Fruit fly (Drosophila melanogaster) whole organism, embryonic: ENCODE data around the gene Egfrap.
A peak's percentile ranks its signal among the peaks of the same experiment; 100 is the strongest.

Source experiments
- ATbp ChIP-seq: fragments of 200-800 bp; sonication (Bioruptor generic); optimal IDR thresholded peaks from 2 replicates; lab custom pipeline; 2017; ENCODE audit warnings: missing biosample characterization, mild to moderate bottlenecking, missing genetic modification characterization, missing genetic modification reagents
- Bgb ChIP-seq: fragments of 200-800 bp; sonication (Bioruptor generic); IDR thresholded peaks from 2 replicates; pipeline ENCODE4 v1.3.6; 2022; ENCODE audit warnings: missing biosample characterization, missing genetic modification characterization; ENCODE audit not compliant: partially characterized antibody
- CG10147 ChIP-seq: fragments of 200-800 bp; sonication (Bioruptor generic); optimal IDR thresholded peaks from 2 replicates; lab custom pipeline; 2019; ENCODE audit warnings: missing biosample characterization, mild to moderate bottlenecking, missing genetic modification characterization, moderate library complexity
- CG10267 ChIP-seq: fragments of 200-800 bp; sonication (Bioruptor generic); optimal IDR thresholded peaks from 2 replicates; lab custom pipeline; 2018; ENCODE audit warnings: missing biosample characterization, mild to moderate bottlenecking, missing genetic modification characterization, moderate library complexity
- CG11696 ChIP-seq: fragments of 200-800 bp; sonication (Bioruptor generic); IDR thresholded peaks from 2 replicates; pipeline ENCODE4 v1.3.6; 2022; ENCODE audit warnings: missing biosample characterization, missing genetic modification characterization
- CG1233 ChIP-seq: fragments of 200-800 bp; sonication (Bioruptor generic); optimal IDR thresholded peaks from 4 replicates; lab custom pipeline; 2018; ENCODE audit warnings: missing biosample characterization, mild to moderate bottlenecking, missing genetic modification characterization
- CG13424 ChIP-seq: fragments of 200-800 bp; sonication (Bioruptor generic); optimal IDR thresholded peaks from 2 replicates; lab custom pipeline; 2019; ENCODE audit warnings: missing biosample characterization, mild to moderate bottlenecking, missing genetic modification characterization, moderate library complexity
- CG15601 ChIP-seq: fragments of 200-800 bp; sonication (Bioruptor generic); optimal IDR thresholded peaks from 3 replicates; lab custom pipeline; 2019; ENCODE audit warnings: missing biosample characterization, mild to moderate bottlenecking, missing genetic modification characterization, moderate library complexity
- CG16813 ChIP-seq: fragments of 200-800 bp; sonication (Bioruptor generic); IDR thresholded peaks from 3 replicates; pipeline ENCODE4 v1.3.6; 2022; ENCODE audit warnings: missing biosample characterization, missing genetic modification characterization; ENCODE audit not compliant: partially characterized antibody
- CG17328 ChIP-seq: fragments of 200-800 bp; sonication (Bioruptor generic); IDR thresholded peaks from 2 replicates; pipeline ENCODE4 v1.3.6; 2022; ENCODE audit warnings: missing biosample characterization, missing genetic modification characterization
- CG17568 ChIP-seq: fragments of 200-800 bp; sonication (Bioruptor generic); optimal IDR thresholded peaks from 2 replicates; lab custom pipeline; 2018; ENCODE audit warnings: missing biosample characterization, mild to moderate bottlenecking, missing genetic modification characterization, moderate library complexity
- CG2116 ChIP-seq: fragments of 200-800 bp; sonication (Bioruptor generic); optimal IDR thresholded peaks from 3 replicates; lab custom pipeline; 2018; ENCODE audit warnings: missing biosample characterization, mild to moderate bottlenecking, missing genetic modification characterization
- CG3163 ChIP-seq: fragments of 200-800 bp; sonication (Bioruptor generic); optimal IDR thresholded peaks from 3 replicates; lab custom pipeline; 2016; ENCODE audit warnings: missing biosample characterization, missing genetic modification characterization
- CG4820 ChIP-seq: fragments of 200-800 bp; sonication (Bioruptor generic); optimal IDR thresholded peaks from 3 replicates; lab custom pipeline; 2016; ENCODE audit warnings: missing biosample characterization, missing genetic modification characterization
- CG6689 ChIP-seq: fragments of 200-800 bp; sonication (Bioruptor generic); IDR thresholded peaks from 2 replicates; pipeline ENCODE4 v1.3.6; 2022; ENCODE audit warnings: missing biosample characterization, missing genetic modification characterization
- CG7928 ChIP-seq: fragments of 200-800 bp; sonication (Bioruptor generic); optimal IDR thresholded peaks from 2 replicates; lab custom pipeline; 2017; ENCODE audit warnings: missing biosample characterization, mild to moderate bottlenecking, missing genetic modification characterization
- CG9797 ChIP-seq: fragments of 200-800 bp; sonication (Bioruptor generic); optimal IDR thresholded peaks from 3 replicates; lab custom pipeline; 2018; ENCODE audit warnings: missing biosample characterization, mild to moderate bottlenecking, missing genetic modification characterization
- Dp ChIP-seq: fragments of 200-800 bp; sonication (Bioruptor generic); optimal IDR thresholded peaks from 2 replicates; lab custom pipeline; 2018; ENCODE audit warnings: missing biosample characterization, mild to moderate bottlenecking, missing genetic modification characterization, moderate library complexity
- E2f2 ChIP-seq: fragments of 200-800 bp; sonication (Bioruptor generic); IDR thresholded peaks from 2 replicates; pipeline ENCODE4 v1.3.6; 2022; ENCODE audit warnings: missing biosample characterization, missing genetic modification characterization
- ERR ChIP-seq: fragments of 200-800 bp; sonication (Bioruptor generic); optimal IDR thresholded peaks from 2 replicates; lab custom pipeline; 2016; ENCODE audit warnings: missing biosample characterization, missing genetic modification characterization
- Fer2 ChIP-seq: fragments of 200-800 bp; sonication (Bioruptor generic); optimal IDR thresholded peaks from 2 replicates; lab custom pipeline; 2018; ENCODE audit warnings: missing biosample characterization, mild to moderate bottlenecking, missing genetic modification characterization, moderate library complexity
- HLH54F ChIP-seq: fragments of 200-800 bp; sonication (Bioruptor generic); optimal IDR thresholded peaks from 3 replicates; lab custom pipeline; 2016; ENCODE audit warnings: missing biosample characterization, missing genetic modification characterization
- Hsf ChIP-seq: fragments of 200-800 bp; sonication (Bioruptor generic); optimal IDR thresholded peaks from 3 replicates; lab custom pipeline; 2016; ENCODE audit warnings: missing biosample characterization, missing genetic modification characterization
- Lhr ChIP-seq: fragments of 200-800 bp; sonication (Bioruptor generic); optimal IDR thresholded peaks from 3 replicates; lab custom pipeline; 2017; ENCODE audit warnings: mild to moderate bottlenecking, missing biosample characterization, missing genetic modification reagents, missing genetic modification characterization
- Mad ChIP-seq: fragments of 200-800 bp; sonication (Bioruptor generic); optimal IDR thresholded peaks from 2 replicates; lab custom pipeline; 2016; ENCODE audit warnings: missing biosample characterization, missing genetic modification characterization
- Myb ChIP-seq: fragments of 200-800 bp; sonication (Bioruptor generic); optimal IDR thresholded peaks from 2 replicates; lab custom pipeline; 2016; ENCODE audit warnings: missing biosample characterization, missing genetic modification characterization
- NC2β ChIP-seq: fragments of 200-800 bp; sonication (Bioruptor generic); optimal IDR thresholded peaks from 2 replicates; lab custom pipeline; 2016; ENCODE audit warnings: missing biosample characterization, missing genetic modification characterization
- Nf-YA ChIP-seq: fragments of 200-800 bp; sonication (Bioruptor generic); IDR thresholded peaks from 2 replicates; pipeline ENCODE4 v1.3.6; 2022; ENCODE audit warnings: missing biosample characterization, missing genetic modification characterization
- Nf-YC ChIP-seq: fragments of 200-800 bp; optimal IDR thresholded peaks from 3 replicates; lab custom pipeline; 2019; ENCODE audit warnings: missing biosample characterization, mild to moderate bottlenecking, missing genetic modification characterization, moderate library complexity
- Opbp ChIP-seq: fragments of 200-800 bp; sonication (Bioruptor generic); IDR thresholded peaks from 3 replicates; pipeline ENCODE4 v1.3.6; 2022; ENCODE audit warnings: missing biosample characterization, missing genetic modification characterization; ENCODE audit not compliant: partially characterized antibody
- Sry-δ ChIP-seq: fragments of 200-800 bp; sonication (Bioruptor generic); optimal IDR thresholded peaks from 2 replicates; lab custom pipeline; 2016; ENCODE audit warnings: missing biosample characterization, missing genetic modification characterization
- Tbp ChIP-seq: fragments of >200 bp; optimal IDR thresholded peaks from 2 replicates; lab custom pipeline; 2018; ENCODE audit warnings: missing biosample characterization, missing genetic modification characterization
- cad ChIP-seq: fragments of >200 bp; optimal IDR thresholded peaks from 2 replicates; lab custom pipeline; 2017; ENCODE audit warnings: missing biosample characterization, missing genetic modification characterization
- cas ChIP-seq: fragments of 200-800 bp; sonication (Bioruptor generic); IDR thresholded peaks from 2 replicates; pipeline ENCODE4 v1.3.6; 2022; ENCODE audit warnings: missing biosample characterization, missing genetic modification characterization
- croc ChIP-seq: fragments of 200-800 bp; sonication (Bioruptor generic); conservative IDR thresholded peaks from 3 replicates; pipeline ENCODE4 v1.3.6; 2022; ENCODE audit warnings: missing biosample characterization, missing genetic modification characterization
- crol ChIP-seq: fragments of 200-800 bp; sonication (Bioruptor generic); IDR thresholded peaks from 2 replicates; pipeline ENCODE4 v1.3.6; 2022; ENCODE audit warnings: missing biosample characterization, missing genetic modification characterization
- danr ChIP-seq: fragments of 200-800 bp; sonication (Bioruptor generic); IDR thresholded peaks from 2 replicates; pipeline ENCODE4 v1.3.6; 2022; ENCODE audit warnings: missing biosample characterization, missing genetic modification characterization
- insv ChIP-seq, 2 experiments: fragments of 200-800 bp; sonication (Bioruptor generic); optimal IDR thresholded peaks; 3 replicates each; lab custom pipeline; 2016 to 2018; ENCODE audit warnings: missing biosample characterization in 2 of 2, missing genetic modification characterization in 2 of 2
- lilli ChIP-seq: fragments of 200-800 bp; sonication (Bioruptor generic); optimal IDR thresholded peaks from 3 replicates; lab custom pipeline; 2016; ENCODE audit warnings: missing biosample characterization, missing genetic modification characterization
- mld ChIP-seq: fragments of 200-800 bp; sonication (Bioruptor generic); IDR thresholded peaks from 3 replicates; pipeline ENCODE4 v1.3.6; 2022; ENCODE audit warnings: missing biosample characterization, missing genetic modification characterization; ENCODE audit not compliant: partially characterized antibody
- nau ChIP-seq: fragments of 200-800 bp; sonication (Bioruptor generic); optimal IDR thresholded peaks from 3 replicates; lab custom pipeline; 2017; ENCODE audit warnings: missing biosample characterization, mild to moderate bottlenecking, missing genetic modification characterization, missing genetic modification reagents
- nerfin-2 ChIP-seq: fragments of 200-800 bp; sonication (Bioruptor generic); IDR thresholded peaks from 2 replicates; pipeline ENCODE4 v1.3.6; 2022; ENCODE audit warnings: missing biosample characterization, missing genetic modification characterization; ENCODE audit not compliant: partially characterized antibody
- pho ChIP-seq: fragments of 200-800 bp; sonication (Bioruptor generic); optimal IDR thresholded peaks from 2 replicates; lab custom pipeline; 2016; ENCODE audit warnings: missing biosample characterization, missing genetic modification characterization
- pzg ChIP-seq: fragments of 200-800 bp; sonication (Bioruptor generic); optimal IDR thresholded peaks from 3 replicates; lab custom pipeline; 2018; ENCODE audit warnings: missing biosample characterization, mild to moderate bottlenecking, missing genetic modification characterization, moderate library complexity
- sens-2 ChIP-seq: fragments of 200-800 bp; sonication (Bioruptor generic); IDR thresholded peaks from 2 replicates; pipeline ENCODE4 v1.3.6; 2022; ENCODE audit warnings: missing biosample characterization, missing genetic modification characterization
- sob ChIP-seq: fragments of 200-800 bp; sonication (Bioruptor generic); IDR thresholded peaks from 2 replicates; pipeline ENCODE4 v1.3.6; 2022; ENCODE audit warnings: missing biosample characterization, missing genetic modification characterization
- sqz ChIP-seq: fragments of 200-800 bp; sonication (Bioruptor generic); optimal IDR thresholded peaks from 3 replicates; lab custom pipeline; 2018; ENCODE audit warnings: missing biosample characterization, mild to moderate bottlenecking, missing genetic modification characterization
- tin ChIP-seq: fragments of 200-800 bp; sonication (Bioruptor generic); optimal IDR thresholded peaks from 3 replicates; lab custom pipeline; 2016; ENCODE audit warnings: missing biosample characterization, missing genetic modification characterization
- tna ChIP-seq: fragments of 200-800 bp; sonication (Bioruptor generic); IDR thresholded peaks from 2 replicates; pipeline ENCODE4 v1.3.6; 2022; ENCODE audit warnings: missing biosample characterization, missing genetic modification characterization; ENCODE audit not compliant: partially characterized antibody
- yki ChIP-seq: fragments of >200 bp; optimal IDR thresholded peaks from 3 replicates; lab custom pipeline; 2018

Egfrap gene

DNA sequence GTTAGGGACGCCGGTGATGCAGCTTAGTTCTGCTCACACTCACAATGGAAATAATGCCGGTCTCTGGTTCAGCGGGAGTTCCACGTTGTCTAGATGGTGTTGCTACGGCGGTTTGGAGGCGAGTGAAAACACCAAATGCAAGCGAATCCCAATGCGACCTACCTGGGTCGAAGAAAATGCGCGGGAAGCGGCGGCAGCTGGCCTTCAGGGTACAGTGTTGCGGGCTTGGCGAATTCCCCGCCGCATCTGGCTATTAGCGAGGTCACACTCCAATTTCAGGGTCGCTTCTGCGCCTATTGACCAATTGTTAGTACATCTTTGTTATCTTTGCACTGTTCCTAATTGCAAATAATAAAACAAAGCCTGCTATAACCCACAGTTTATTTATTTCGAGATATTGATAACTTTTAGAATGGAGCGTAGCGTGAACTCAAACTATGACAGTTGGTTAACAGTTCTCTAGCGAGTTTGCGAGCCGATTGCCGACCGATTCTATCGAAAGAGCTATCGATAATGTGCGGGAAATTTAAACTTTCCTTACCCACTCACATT lies 18.0 kb downstream of the Egfrap start, which contains the start of gene Rcc1 (continued):
- TF ChIP-seq CG10147 (GFP tag; lab: Kevin White, UChicago), result peak; percentile 18
- peak; percentile 27 for TF ChIP-seq Hsf (GFP tag; lab: Kevin White, UChicago)
- TF ChIP-seq NC2β (GFP tag; lab: Kevin White, UChicago), result peak; percentile 21
- TF ChIP-seq tna (GFP tag; lab: Robert Waterston, UW), result no peak; the same call in 1 of the 2 replicates
- TF ChIP-seq CG3163 (GFP tag; lab: Kevin White, UChicago), result peak; percentile 30
- peak in 1 of 2 experiments; percentile 63 for TF ChIP-seq insv (GFP tag; optimal IDR thresholded peaks at IDR 0.05; lab: Kevin White, UChicago)
- TF ChIP-seq HLH54F (GFP tag; lab: Kevin White, UChicago), result peak; percentile 18
- peak; percentile 56; the same call in 2 of the 3 replicates for TF ChIP-seq Opbp
- no peak for TF ChIP-seq cas (GFP tag; lab: Robert Waterston, UW)
- TF ChIP-seq CG6689 (GFP tag; lab: Robert Waterston, UW), result no peak
- peak; percentile 49; the same call in 1 of the 2 replicates for TF ChIP-seq crol (GFP tag; lab: Robert Waterston, UW)
- no peak for TF ChIP-seq CG11696 (GFP tag; lab: Robert Waterston, UW)
- TF ChIP-seq ERR, result peak; percentile 43
- peak; percentile 83 for TF ChIP-seq Lhr (GFP tag; lab: Kevin White, UChicago)
- no peak for TF ChIP-seq Nf-YA
- TF ChIP-seq cad (GFP tag; lab: Kevin White, UChicago), result no peak
- TF ChIP-seq Tbp (GFP tag; lab: Kevin White, UChicago), result peak; percentile 64
- peak; percentile 53; the same call in 1 of the 2 replicates for TF ChIP-seq nerfin-2 (GFP tag; lab: Robert Waterston, UW)
- peak; percentile 32 for TF ChIP-seq CG15601
- TF ChIP-seq pzg, result peak; percentile 90
- TF ChIP-seq danr (GFP tag; lab: Robert Waterston, UW), result no peak
- TF ChIP-seq yki (lab: Kevin White, UChicago), result no peak
- no peak for TF ChIP-seq nau (GFP tag; lab: Kevin White, UChicago)
- no peak for TF ChIP-seq sens-2 (GFP tag; lab: Robert Waterston, UW)
- peak; percentile 42 for TF ChIP-seq pho (GFP tag; lab: Kevin White, UChicago)
- TF ChIP-seq Sry-δ (GFP tag; lab: Kevin White, UChicago), result peak; percentile 87
- TF ChIP-seq tin (GFP tag; lab: Kevin White, UChicago), result peak; percentile 9
- TF ChIP-seq mld (GFP tag; lab: Robert Waterston, UW), result no peak
- peak; percentile 70 for TF ChIP-seq CG9797 (GFP tag; lab: Kevin White, UChicago)
- TF ChIP-seq lilli (GFP tag; lab: Kevin White, UChicago), result no peak
- peak; percentile 16 for TF ChIP-seq CG7928 (GFP tag; lab: Kevin White, UChicago)
- peak; percentile 65 for TF ChIP-seq Bgb (GFP tag; lab: Robert Waterston, UW)
- TF ChIP-seq Mad (GFP tag; lab: Kevin White, UChicago), result peak; percentile 0
- peak; percentile 66; the same call in 2 of the 3 replicates for TF ChIP-seq CG16813 (GFP tag; lab: Robert Waterston, UW)
- no peak for TF ChIP-seq sob (GFP tag; lab: Robert Waterston, UW)
- TF ChIP-seq E2f2 (GFP tag; lab: Robert Waterston, UW), result peak; percentile 94
- peak; percentile 97 for TF ChIP-seq Dp (GFP tag; lab: Kevin White, UChicago)
- no peak for TF ChIP-seq croc (GFP tag; lab: Robert Waterston, UW)
- TF ChIP-seq CG4820 (GFP tag; lab: Kevin White, UChicago), result no peak
- peak; percentile 64 for TF ChIP-seq Myb (GFP tag; lab: Kevin White, UChicago)
- TF ChIP-seq CG10267 (tag; lab: Kevin White, UChicago), result peak; percentile 69
- no peak for TF ChIP-seq CG13424 (tag; lab: Kevin White, UChicago)
- no peak for TF ChIP-seq Nf-YC (tag; lab: Kevin White, UChicago)
- TF ChIP-seq CG2116 (GFP tag; lab: Kevin White, UChicago), result peak; percentile 99
- no peak for TF ChIP-seq CG1233 (GFP tag; lab: Kevin White, UChicago)
- TF ChIP-seq CG17328 (GFP tag; lab: Robert Waterston, UW), result 0 out of 2 replicates have a peak, but pooled peaks have one; percentile 12
- no peak for TF ChIP-seq Fer2 (tag; lab: Kevin White, UChicago)
- no peak for TF ChIP-seq CG17568 (GFP tag; lab: Kevin White, UChicago)
- no peak for TF ChIP-seq ATbp (GFP tag; lab: Kevin White, UChicago)
- no peak for TF ChIP-seq sqz (GFP tag; lab: Kevin White, UChicago)
